Worm (Caenorhabditis elegans) whole organism, L4 larva: Measurements from ENCODE around the gene F09G2.8.
A peak's percentile ranks its signal among the peaks of the same experiment; 100 is the strongest.

Source experiments
- F10B5.3 ChIP-seq: sonication (generic microtip); optimal IDR thresholded peaks from 2 replicates; lab custom pipeline; 2016; ENCODE audit warnings: mild to moderate bottlenecking, missing genetic modification characterization, missing compliant biosample characterization
- F49E8.2 ChIP-seq: sonication (generic microtip); optimal IDR thresholded peaks from 2 replicates; lab custom pipeline; 2016; ENCODE audit warnings: missing compliant biosample characterization, mild to moderate bottlenecking, missing genetic modification characterization, borderline replicate concordance
- R02D3.7 ChIP-seq: fragments of 150-350 bp; sonication (generic microtip); optimal IDR thresholded peaks from 3 replicates; lab custom pipeline; 2014; ENCODE audit warnings: missing biosample characterization, missing genetic modification characterization
- T26A8.4 ChIP-seq: fragments of 200-800 bp; sonication (Bioruptor generic); IDR thresholded peaks from 2 replicates; pipeline ENCODE4 v1.3.6; 2022; ENCODE audit warnings: missing genetic modification characterization, missing compliant biosample characterization
- Y48G9A.11 ChIP-seq: fragments of 200-800 bp; sonication (Bioruptor generic); IDR thresholded peaks from 2 replicates; pipeline ENCODE4 v1.3.6; 2022; ENCODE audit warnings: missing genetic modification reagents, missing genetic modification characterization, missing compliant biosample characterization
- Y75B8A.6 ChIP-seq: fragments of 200-800 bp; sonication (Bioruptor generic); IDR thresholded peaks from 2 replicates; pipeline ENCODE4 v1.3.6; 2022; ENCODE audit warnings: missing genetic modification reagents, missing genetic modification characterization, missing compliant biosample characterization
- aha-1 ChIP-seq: fragments of 150-350 bp; peaks from one replicate; lab custom pipeline; 2014; ENCODE audit warnings: missing biosample characterization, missing genetic modification characterization
- ceh-28 ChIP-seq: fragments of 150-350 bp; optimal IDR thresholded peaks from 2 replicates; lab custom pipeline; 2014; ENCODE audit warnings: missing biosample characterization, missing genetic modification reagents, missing genetic modification characterization
- ceh-62 ChIP-seq: sonication (generic microtip); optimal IDR thresholded peaks from 2 replicates; lab custom pipeline; 2017; ENCODE audit warnings: missing biosample characterization, missing genetic modification characterization
- ces-1 ChIP-seq: fragments of 150-350 bp; sonication (generic microtip); optimal IDR thresholded peaks from 4 replicates; lab custom pipeline; 2014; ENCODE audit warnings: missing biosample characterization, missing genetic modification reagents, missing genetic modification characterization
- ctbp-1 ChIP-seq: fragments of 200-800 bp; sonication (Bioruptor generic); IDR thresholded peaks from 2 replicates; pipeline ENCODE4 v1.3.6; 2022; ENCODE audit warnings: missing genetic modification reagents, missing genetic modification characterization, missing compliant biosample characterization
- daf-12 ChIP-seq: fragments of 150-350 bp; optimal IDR thresholded peaks from 2 replicates; lab custom pipeline; 2014; ENCODE audit warnings: missing biosample characterization, missing genetic modification reagents, missing genetic modification characterization
- dpl-1 ChIP-seq: fragments of 150-350 bp; optimal IDR thresholded peaks from 2 replicates; lab custom pipeline; 2014; ENCODE audit warnings: missing biosample characterization, missing genetic modification reagents, missing genetic modification characterization
- duxl-1 ChIP-seq: sonication (generic microtip); optimal IDR thresholded peaks from 2 replicates; lab custom pipeline; 2016; ENCODE audit warnings: mild to moderate bottlenecking, missing genetic modification characterization, moderate library complexity, missing compliant biosample characterization; ENCODE audit not compliant: poor library complexity
- fkh-10 ChIP-seq: fragments of 150-350 bp; optimal IDR thresholded peaks from 2 replicates; lab custom pipeline; 2014; ENCODE audit warnings: missing biosample characterization, missing genetic modification reagents, missing genetic modification characterization
- gei-8 ChIP-seq: fragments of 200-800 bp; sonication (Bioruptor generic); optimal IDR thresholded peaks from 2 replicates; lab custom pipeline; 2018; ENCODE audit warnings: mild to moderate bottlenecking, missing genetic modification characterization, missing compliant biosample characterization
- hif-1 ChIP-seq, 2 experiments: sonication (generic microtip); optimal IDR thresholded peaks; 2 replicates each; lab custom pipeline; 2016 to 2017; ENCODE audit warnings: missing compliant biosample characterization in 2 of 2, missing genetic modification characterization in 2 of 2, missing genetic modification reagents in 2 of 2, missing genotype in 2 of 2, mild to moderate bottlenecking in 1 of 2
- jun-1 ChIP-seq: fragments of 150-350 bp; optimal IDR thresholded peaks from 2 replicates; lab custom pipeline; 2014; ENCODE audit warnings: missing biosample characterization, missing genetic modification reagents, missing genetic modification characterization
- lin-15B ChIP-seq: fragments of 150-350 bp; sonication (generic microtip); optimal IDR thresholded peaks from 3 replicates; lab custom pipeline; 2014; ENCODE audit warnings: missing biosample characterization, missing genetic modification characterization
- lin-29 ChIP-seq: fragments of 200-800 bp; sonication (Bioruptor generic); IDR thresholded peaks from 2 replicates; pipeline ENCODE4 v1.3.6; 2022; ENCODE audit warnings: missing genetic modification reagents, missing genetic modification characterization, missing compliant biosample characterization
- mdl-1 ChIP-seq, 2 experiments: fragments of 150-350 bp in 1 of 2; sonication (generic microtip) in 1 of 2; optimal IDR thresholded peaks; 2 replicates each; lab custom pipeline; 2014 to 2017; ENCODE audit warnings: missing biosample characterization in 2 of 2, missing genetic modification characterization in 2 of 2
- mep-1 ChIP-seq: fragments of 150-350 bp; sonication (generic microtip); optimal IDR thresholded peaks from 3 replicates; lab custom pipeline; 2014; ENCODE audit warnings: missing biosample characterization, missing genetic modification characterization
- nhr-10 ChIP-seq: fragments of 150-350 bp; optimal IDR thresholded peaks from 2 replicates; lab custom pipeline; 2014; ENCODE audit warnings: missing biosample characterization, missing genetic modification characterization
- nhr-102 ChIP-seq: sonication (generic microtip); optimal IDR thresholded peaks from 2 replicates; lab custom pipeline; 2016; ENCODE audit warnings: mild to moderate bottlenecking, missing genetic modification characterization, moderate library complexity, missing compliant biosample characterization
- nhr-11 ChIP-seq: fragments of 150-350 bp; optimal IDR thresholded peaks from 2 replicates; lab custom pipeline; 2014; ENCODE audit warnings: missing biosample characterization, missing genetic modification characterization
- nhr-41 ChIP-seq: fragments of 200-800 bp; sonication (Bioruptor generic); IDR thresholded peaks from 2 replicates; pipeline ENCODE4 v1.3.6; 2022; ENCODE audit warnings: missing genetic modification reagents, missing genetic modification characterization, missing compliant biosample characterization
- nhr-42 ChIP-seq: fragments of 200-800 bp; sonication (Bioruptor generic); IDR thresholded peaks from 2 replicates; pipeline ENCODE4 v1.3.6; 2022; ENCODE audit warnings: missing genetic modification characterization, missing compliant biosample characterization
- nhr-6 ChIP-seq: fragments of 150-350 bp; optimal IDR thresholded peaks from 2 replicates; lab custom pipeline; 2014; ENCODE audit warnings: missing biosample characterization, missing genetic modification characterization
- nhr-77 ChIP-seq: fragments of 150-350 bp; optimal IDR thresholded peaks from 2 replicates; lab custom pipeline; 2014; ENCODE audit warnings: missing biosample characterization, missing genetic modification characterization
- pha-4 ChIP-seq, 2 experiments: fragments of 150-350 bp in 1 of 2; fragments of 200-800 bp in 1 of 2; sonication (Bioruptor generic) in 1 of 2; IDR thresholded peaks in 1 of 2; optimal IDR thresholded peaks in 1 of 2; 2 replicates each; pipeline versions ENCODE4 v1.3.6 to Lab custom; 2014 to 2022; ENCODE audit warnings: missing genetic modification characterization in 2 of 2, missing genetic modification reagents in 2 of 2, missing biosample characterization in 1 of 2, missing compliant biosample characterization in 1 of 2
- php-3 ChIP-seq: fragments of 200-800 bp; sonication (Bioruptor generic); IDR thresholded peaks from 2 replicates; pipeline ENCODE4 v1.3.6; 2022; ENCODE audit warnings: missing genetic modification reagents, missing genetic modification characterization, missing compliant biosample characterization
- skn-1 ChIP-seq: fragments of 150-350 bp; optimal IDR thresholded peaks from 2 replicates; lab custom pipeline; 2014; ENCODE audit warnings: missing biosample characterization, missing genetic modification characterization
- spr-1 ChIP-seq: sonication (generic microtip); optimal IDR thresholded peaks from 2 replicates; lab custom pipeline; 2016; ENCODE audit warnings: mild to moderate bottlenecking, missing genetic modification characterization, missing compliant biosample characterization
- tag-97 ChIP-seq: fragments of 200-800 bp; sonication (Bioruptor generic); IDR thresholded peaks from 2 replicates; pipeline ENCODE4 v1.3.6; 2022; ENCODE audit warnings: missing genetic modification characterization, missing compliant biosample characterization
- unc-130 ChIP-seq: sonication (generic microtip); optimal IDR thresholded peaks from 2 replicates; lab custom pipeline; 2016; ENCODE audit warnings: missing genetic modification reagents, missing genetic modification characterization, missing compliant biosample characterization
- unc-62 ChIP-seq, 3 experiments: fragments of 150-350 bp in 1 of 3; sonication (generic microtip); optimal IDR thresholded peaks in 2 of 3; peaks in 1 of 3; 1 replicate in 1 of 3; 2 replicates in 2 of 3; lab custom pipeline; 2014 to 2017; ENCODE audit warnings: missing biosample characterization in 3 of 3, missing genetic modification characterization in 3 of 3, missing genetic modification reagents in 3 of 3, missing genotype in 1 of 3
- zag-1 ChIP-seq: fragments of 150-350 bp; optimal IDR thresholded peaks from 2 replicates; lab custom pipeline; 2014; ENCODE audit warnings: missing biosample characterization, missing genetic modification characterization
- zfp-3 ChIP-seq: fragments of 200-800 bp; sonication (Bioruptor generic); conservative IDR thresholded peaks from 2 replicates; pipeline ENCODE4 v1.3.6; 2022; ENCODE audit warnings: missing genetic modification reagents, missing genetic modification characterization, missing compliant biosample characterization

F09G2.8 gene

DNA sequence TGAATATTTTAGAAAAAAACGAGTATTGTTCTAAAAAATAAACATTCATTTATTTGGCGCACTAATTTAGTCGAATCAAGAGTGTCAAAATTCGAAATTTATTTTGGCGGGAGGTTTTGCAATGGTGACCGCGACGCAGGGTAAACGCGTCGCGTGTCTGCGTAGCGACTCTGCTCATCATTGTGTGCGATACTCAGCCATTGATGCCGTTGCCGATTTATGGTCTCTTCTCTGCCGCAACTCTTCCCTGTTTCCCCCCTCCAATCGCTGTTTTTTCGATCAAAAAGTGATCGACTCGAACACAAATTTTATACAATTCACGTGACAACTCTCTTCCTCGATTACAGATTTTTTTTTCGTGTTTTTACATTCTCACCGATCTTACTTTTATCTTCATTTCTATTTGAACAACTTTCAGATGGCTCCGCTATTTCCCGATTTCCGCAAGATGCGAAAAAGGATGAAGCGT, 3.1 kb upstream of the F09G2.8 start, which contains the start of gene F09G2.2 (continued):
- TF ChIP-seq ces-1 (GFP tag; lab: Kevin White, UChicago) (no peak), ceh-62 (tag; lab: Kevin White, UChicago) (no peak), ceh-28 (no peak), nhr-102 (peak; percentile 80), skn-1 (tag; lab: Kevin White, UChicago) (no peak), nhr-77 (tag; lab: Kevin White, UChicago) (peak; percentile 92), ctbp-1 (GFP tag; lab: Robert Waterston, UW) (peak; percentile 74), dpl-1 (GFP tag; lab: Kevin White, UChicago) (peak; percentile 94), F49E8.2 (no peak), nhr-11 (tag; lab: Kevin White, UChicago) (peak; percentile 92), nhr-6 (tag; lab: Kevin White, UChicago) (peak; percentile 83), pha-4 (GFP tag; IDR thresholded peaks at IDR 0.05; lab: Robert Waterston, UW) (peak; percentile 78; the same call in 1 of the 2 replicates), pha-4 (tag; optimal IDR thresholded peaks at IDR 0.05; lab: Kevin White, UChicago) (no peak), mdl-1 (tag; optimal IDR thresholded peaks at IDR 0.05; lab: Kevin White, UChicago) (peak in 1 of 2 experiments; percentile 65), lin-15B (tag; lab: Kevin White, UChicago) (peak; percentile 28), R02D3.7 (tag; lab: Kevin White, UChicago) (no peak), unc-130 (GFP tag; lab: Kevin White, UChicago) (peak; percentile 78), tag-97 (GFP tag; lab: Robert Waterston, UW) (no peak), nhr-10 (tag; lab: Kevin White, UChicago) (no peak), Y75B8A.6 (GFP tag; lab: Robert Waterston, UW) (no peak), daf-12 (tag; lab: Kevin White, UChicago) (no peak), jun-1 (peak; percentile 76), lin-29 (GFP tag; lab: Robert Waterston, UW) (peak; percentile 80; the same call in 1 of the 2 replicates), nhr-41 (GFP tag; lab: Robert Waterston, UW) (no peak), zag-1 (tag; lab: Kevin White, UChicago) (no peak), F10B5.3 (tag; lab: Kevin White, UChicago) (no peak), Y48G9A.11 (GFP tag; lab: Robert Waterston, UW) (peak; percentile 63), fkh-10 (GFP tag; lab: Kevin White, UChicago) (peak; percentile 70), php-3 (peak; percentile 46; the same call in 1 of the 2 replicates), aha-1 (peak; percentile 99), gei-8 (no peak), mep-1 (tag; lab: Kevin White, UChicago) (peak; percentile 90), spr-1 (tag; lab: Kevin White, UChicago) (peak; percentile 56), unc-62 (GFP tag; optimal IDR thresholded peaks at IDR 0.05 in 1 of 2; lab: Kevin White, UChicago) (peak in 1 of 2 experiments; percentile 98), unc-62 (tag; optimal IDR thresholded peaks at IDR 0.05; lab: Kevin White, UChicago) (no peak), zfp-3 (GFP tag; lab: Robert Waterston, UW) (peak; percentile 72), hif-1 (tag; optimal IDR thresholded peaks at IDR 0.05; lab: Kevin White, UChicago) (peak in 1 of 2 experiments; percentile 78), nhr-42 (GFP tag; lab: Robert Waterston, UW) (peak; percentile 72; the same call in 1 of the 2 replicates), T26A8.4 (peak; percentile 91)

DNA sequence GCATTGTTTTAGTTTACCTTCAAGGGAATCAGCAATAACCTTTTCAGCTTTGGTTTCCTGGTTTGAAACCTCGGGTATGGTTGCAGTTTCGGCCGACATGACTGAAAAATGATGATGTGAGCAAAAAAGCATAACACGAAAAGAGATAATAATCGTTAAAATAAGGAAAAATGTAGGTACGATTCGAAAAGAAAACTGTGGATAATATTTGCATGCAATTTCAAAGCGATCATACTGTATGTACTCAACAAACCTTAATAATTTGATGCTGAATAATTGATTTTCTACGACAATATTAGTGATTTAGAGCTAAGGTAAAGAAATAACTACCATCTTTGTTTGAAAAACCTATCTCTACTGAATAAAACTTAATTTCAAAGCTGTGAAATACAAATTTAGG, 2.6 kb upstream of the F09G2.8 start, which contains the start of gene attf-2:
attf-2 (minus strand) TSS at position 101 of the 400 bp plus-strand sequence.
- TF ChIP-seq duxl-1 (tag; lab: Kevin White, UChicago) (no peak), nhr-77 (tag; lab: Kevin White, UChicago) (no peak), nhr-6 (tag; lab: Kevin White, UChicago) (no peak)
- TF ChIP-seq, all 104 proteins: peak for 0
